Fruit fly (Drosophila melanogaster): ENCODE data around the gene TwdlB.

- no peak for TF ChIP-seq psq (optimal IDR thresholded peaks at IDR 0.05)
- TF ChIP-seq ttk (optimal IDR thresholded peaks at IDR 0.05), result no peak
- TF ChIP-seq h (optimal IDR thresholded peaks at IDR 0.05), result no peak
Measured at dm6 chr3R:26626638-26627037, 3.3 kb upstream of the TwdlB start, which contains the start of gene TwdlO.
